Worm (Caenorhabditis elegans) whole organism, L1 larva: ENCODE results near the gene eel-1.

Source experiments
- F16B12.6 ChIP-seq: fragments of 150-350 bp; optimal IDR thresholded peaks from 2 replicates; lab custom pipeline; 2014; ENCODE audit warnings: missing biosample characterization, missing genetic modification characterization
- ceh-63 ChIP-seq: fragments of 200-800 bp; sonication (Bioruptor generic); optimal IDR thresholded peaks from 2 replicates; lab custom pipeline; 2018; ENCODE audit warnings: mild to moderate bottlenecking, missing genetic modification characterization, missing compliant biosample characterization
- ces-1 ChIP-seq: fragments of 150-350 bp; optimal IDR thresholded peaks from 2 replicates; lab custom pipeline; 2014; ENCODE audit warnings: missing biosample characterization, missing genetic modification reagents, missing genetic modification characterization
- elt-2 ChIP-seq: sonication (generic microtip); optimal IDR thresholded peaks from 2 replicates; lab custom pipeline; 2016; ENCODE audit warnings: missing genetic modification characterization, mild to moderate bottlenecking, inconsistent platforms, missing compliant biosample characterization, missing genetic modification reagents
- jun-1 ChIP-seq: fragments of 150-350 bp; optimal IDR thresholded peaks from 2 replicates; lab custom pipeline; 2014; ENCODE audit warnings: missing biosample characterization, missing genetic modification reagents, missing genetic modification characterization
- lin-39 ChIP-seq: fragments of 150-350 bp; optimal IDR thresholded peaks from 2 replicates; lab custom pipeline; 2014; ENCODE audit warnings: missing biosample characterization, missing genetic modification reagents, missing genetic modification characterization
- nhr-11 ChIP-seq: fragments of 150-350 bp; optimal IDR thresholded peaks from 2 replicates; lab custom pipeline; 2014; ENCODE audit warnings: missing biosample characterization, missing genetic modification characterization
- nhr-237 ChIP-seq: fragments of 150-350 bp; optimal IDR thresholded peaks from 2 replicates; lab custom pipeline; 2014; ENCODE audit warnings: missing biosample characterization, missing genetic modification characterization
- nhr-28 ChIP-seq: fragments of 150-350 bp; optimal IDR thresholded peaks from 2 replicates; lab custom pipeline; 2014; ENCODE audit warnings: missing biosample characterization, missing genetic modification characterization
- nhr-77 ChIP-seq: fragments of 150-350 bp; optimal IDR thresholded peaks from 2 replicates; lab custom pipeline; 2014; ENCODE audit warnings: missing biosample characterization, missing genetic modification characterization
- snpc-4 ChIP-seq: fragments of 150-350 bp; optimal IDR thresholded peaks from 2 replicates; lab custom pipeline; 2014; ENCODE audit warnings: missing biosample characterization, missing genetic modification characterization
- tbx-2 ChIP-seq: sonication (generic microtip); optimal IDR thresholded peaks from 2 replicates; lab custom pipeline; 2016; ENCODE audit warnings: missing genetic modification characterization, missing compliant biosample characterization
- ztf-11 ChIP-seq, 2 experiments: sonication (generic microtip); optimal IDR thresholded peaks; 2 replicates each; lab custom pipeline; 2016 to 2017; ENCODE audit warnings: missing genetic modification characterization in 2 of 2, missing biosample characterization in 1 of 2, missing compliant biosample characterization in 1 of 2

DNA sequence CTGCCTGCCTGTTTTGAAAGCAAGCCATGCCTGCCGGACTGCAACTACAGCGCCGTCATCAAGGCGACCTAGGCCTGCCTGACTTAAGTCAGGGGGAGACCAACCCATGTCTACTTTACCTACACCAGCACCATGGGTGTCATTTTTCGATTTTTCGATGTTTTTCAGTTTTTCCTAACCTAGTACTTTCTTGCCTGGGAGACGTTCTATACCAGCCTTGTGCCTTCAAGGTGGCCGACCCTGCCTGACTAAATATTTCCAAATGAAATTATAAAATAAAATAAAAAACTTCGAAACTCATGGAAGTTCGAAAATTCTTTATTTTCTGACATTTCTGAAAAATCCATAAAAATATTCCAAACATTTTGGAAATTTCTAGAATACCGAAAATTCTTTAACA is 26.9 kb upstream of the eel-1 start:
- TF ChIP-seq ces-1 (GFP tag; lab: Kevin White, UChicago), result no peak
- TF ChIP-seq nhr-28, result no peak
- TF ChIP-seq nhr-77 (tag; lab: Kevin White, UChicago), result no peak
- no peak for TF ChIP-seq nhr-237 (tag; lab: Kevin White, UChicago)
- no peak for TF ChIP-seq jun-1 (tag; lab: Kevin White, UChicago)
- TF ChIP-seq ceh-63 (GFP tag; lab: Kevin White, UChicago), result no peak
- no peak for TF ChIP-seq nhr-11 (tag; lab: Kevin White, UChicago)
- TF ChIP-seq F16B12.6, result no peak
- no peak for TF ChIP-seq ztf-11 (tag; optimal IDR thresholded peaks at IDR 0.05; lab: Kevin White, UChicago)
- TF ChIP-seq tbx-2 (tag; lab: Kevin White, UChicago), result no peak
- TF ChIP-seq lin-39 (tag; lab: Kevin White, UChicago), result no peak
- no peak for TF ChIP-seq snpc-4 (tag; lab: Kevin White, UChicago)
- TF ChIP-seq elt-2 (tag; lab: Kevin White, UChicago), result no peak
